Fruit fly (Drosophila melanogaster) whole organism, embryonic: Measurements from ENCODE around the gene SdhC.

Experiments used
- ATbp ChIP-seq: fragments of 200-800 bp; sonication (Bioruptor generic); optimal IDR thresholded peaks from 2 replicates; lab custom pipeline; 2017; ENCODE audit warnings: missing biosample characterization, mild to moderate bottlenecking, missing genetic modification characterization, missing genetic modification reagents
- C15 ChIP-seq: fragments of 200-800 bp; sonication (Bioruptor generic); IDR thresholded peaks from 3 replicates; pipeline ENCODE4 v1.3.6; 2022; ENCODE audit warnings: missing biosample characterization, missing genetic modification characterization
- CG11398 ChIP-seq: fragments of 200-800 bp; sonication (Bioruptor generic); optimal IDR thresholded peaks from 2 replicates; lab custom pipeline; 2016; ENCODE audit warnings: missing biosample characterization, missing genetic modification characterization
- CG12104 ChIP-seq: fragments of 200-800 bp; sonication (Bioruptor generic); optimal IDR thresholded peaks from 3 replicates; lab custom pipeline; 2016; ENCODE audit warnings: missing biosample characterization, missing genetic modification characterization
- CG15011 ChIP-seq: fragments of 200-800 bp; sonication (Bioruptor generic); optimal IDR thresholded peaks from 3 replicates; lab custom pipeline; 2018; ENCODE audit warnings: missing biosample characterization, mild to moderate bottlenecking, missing genetic modification characterization
- CG15601 ChIP-seq: fragments of 200-800 bp; sonication (Bioruptor generic); optimal IDR thresholded peaks from 3 replicates; lab custom pipeline; 2019; ENCODE audit warnings: missing biosample characterization, mild to moderate bottlenecking, missing genetic modification characterization, moderate library complexity
- CG1603 ChIP-seq: fragments of 200-800 bp; sonication (Bioruptor generic); optimal IDR thresholded peaks from 2 replicates; lab custom pipeline; 2019; ENCODE audit warnings: missing biosample characterization, mild to moderate bottlenecking, missing genetic modification characterization, moderate library complexity
- CG16813 ChIP-seq: fragments of 200-800 bp; sonication (Bioruptor generic); IDR thresholded peaks from 3 replicates; pipeline ENCODE4 v1.3.6; 2022; ENCODE audit warnings: missing biosample characterization, missing genetic modification characterization; ENCODE audit not compliant: partially characterized antibody
- CG17802 ChIP-seq: fragments of 200-800 bp; sonication (Bioruptor generic); optimal IDR thresholded peaks from 2 replicates; lab custom pipeline; 2018; ENCODE audit warnings: missing biosample characterization, mild to moderate bottlenecking, missing genetic modification characterization, moderate library complexity
- CG3163 ChIP-seq: fragments of 200-800 bp; sonication (Bioruptor generic); optimal IDR thresholded peaks from 3 replicates; lab custom pipeline; 2016; ENCODE audit warnings: missing biosample characterization, missing genetic modification characterization
- CG7271 ChIP-seq: fragments of 200-800 bp; sonication (Bioruptor generic); optimal IDR thresholded peaks from 2 replicates; lab custom pipeline; 2018; ENCODE audit warnings: missing biosample characterization, mild to moderate bottlenecking, missing genetic modification characterization, moderate library complexity
- CG9797 ChIP-seq: fragments of 200-800 bp; sonication (Bioruptor generic); optimal IDR thresholded peaks from 3 replicates; lab custom pipeline; 2018; ENCODE audit warnings: missing biosample characterization, mild to moderate bottlenecking, missing genetic modification characterization
- Dek ChIP-seq: fragments of 200-800 bp; sonication (Bioruptor generic); optimal IDR thresholded peaks from 3 replicates; lab custom pipeline; 2019; ENCODE audit warnings: missing biosample characterization, mild to moderate bottlenecking, missing genetic modification characterization, moderate library complexity
- Dp ChIP-seq: fragments of 200-800 bp; sonication (Bioruptor generic); optimal IDR thresholded peaks from 2 replicates; lab custom pipeline; 2018; ENCODE audit warnings: missing biosample characterization, mild to moderate bottlenecking, missing genetic modification characterization, moderate library complexity
- E2f2 ChIP-seq: fragments of 200-800 bp; sonication (Bioruptor generic); IDR thresholded peaks from 2 replicates; pipeline ENCODE4 v1.3.6; 2022; ENCODE audit warnings: missing biosample characterization, missing genetic modification characterization
- Hand ChIP-seq: fragments of 200-800 bp; sonication (Bioruptor generic); optimal IDR thresholded peaks from 2 replicates; lab custom pipeline; 2017; ENCODE audit warnings: mild to moderate bottlenecking, missing biosample characterization, missing genetic modification reagents, missing genetic modification characterization
- HmgD ChIP-seq: fragments of 200-800 bp; sonication (Bioruptor generic); optimal IDR thresholded peaks from 3 replicates; lab custom pipeline; 2016; ENCODE audit warnings: missing biosample characterization, missing genetic modification characterization
- Lpt ChIP-seq: fragments of >200 bp; optimal IDR thresholded peaks from 2 replicates; lab custom pipeline; 2018; ENCODE audit warnings: missing biosample characterization, missing genetic modification characterization
- MESR4 ChIP-seq: fragments of 200-800 bp; sonication (Bioruptor generic); optimal IDR thresholded peaks from 2 replicates; lab custom pipeline; 2018; ENCODE audit warnings: missing biosample characterization, mild to moderate bottlenecking, missing genetic modification characterization, moderate library complexity
- Nf-YC ChIP-seq: fragments of 200-800 bp; optimal IDR thresholded peaks from 3 replicates; lab custom pipeline; 2019; ENCODE audit warnings: missing biosample characterization, mild to moderate bottlenecking, missing genetic modification characterization, moderate library complexity
- NfI ChIP-seq: fragments of 200-800 bp; sonication (Bioruptor generic); optimal IDR thresholded peaks from 3 replicates; lab custom pipeline; 2018; ENCODE audit warnings: missing biosample characterization, mild to moderate bottlenecking, missing genetic modification characterization, moderate library complexity
- Oaz ChIP-seq: fragments of 200-800 bp; sonication (Bioruptor generic); IDR thresholded peaks from 2 replicates; pipeline ENCODE4 v1.3.6; 2022; ENCODE audit warnings: missing biosample characterization, missing genetic modification characterization
- Taf1 ChIP-seq: fragments of 200-800 bp; sonication (Bioruptor generic); IDR thresholded peaks from 2 replicates; pipeline ENCODE4 v1.3.6; 2022; ENCODE audit warnings: missing biosample characterization, missing genetic modification characterization
- ash1 ChIP-seq: fragments of 200-800 bp; sonication (Bioruptor generic); optimal IDR thresholded peaks from 2 replicates; lab custom pipeline; 2018; ENCODE audit warnings: missing biosample characterization, mild to moderate bottlenecking, missing genetic modification characterization
- bbx ChIP-seq: fragments of 200-800 bp; sonication (Bioruptor generic); IDR thresholded peaks from 2 replicates; pipeline ENCODE4 v1.3.6; 2022; ENCODE audit warnings: missing biosample characterization, missing genetic modification characterization; ENCODE audit not compliant: partially characterized antibody
- bcd ChIP-seq: fragments of 200-800 bp; sonication (Bioruptor generic); optimal IDR thresholded peaks from 2 replicates; lab custom pipeline; 2017; ENCODE audit warnings: missing biosample characterization, mild to moderate bottlenecking, missing genetic modification characterization
- br ChIP-seq: fragments of >200 bp; optimal IDR thresholded peaks from 2 replicates; lab custom pipeline; 2017
- cad ChIP-seq: fragments of >200 bp; optimal IDR thresholded peaks from 2 replicates; lab custom pipeline; 2017; ENCODE audit warnings: missing biosample characterization, missing genetic modification characterization
- cato ChIP-seq: fragments of 200-800 bp; sonication (Bioruptor generic); optimal IDR thresholded peaks from 2 replicates; lab custom pipeline; 2016; ENCODE audit warnings: missing biosample characterization, missing genetic modification characterization, borderline replicate concordance
- chif ChIP-seq, 2 experiments: fragments of 200-800 bp; sonication (Bioruptor generic); optimal IDR thresholded peaks; 3 replicates each; lab custom pipeline; 2016; ENCODE audit warnings: missing biosample characterization in 2 of 2, missing genetic modification characterization in 2 of 2
- dpn ChIP-seq, 2 experiments: fragments of 200-800 bp; sonication (Bioruptor generic); optimal IDR thresholded peaks; 3 replicates each; lab custom pipeline; 2016; ENCODE audit warnings: missing biosample characterization in 2 of 2, missing genetic modification characterization in 2 of 2
- grau ChIP-seq: fragments of 200-800 bp; optimal IDR thresholded peaks from 3 replicates; lab custom pipeline; 2019; ENCODE audit warnings: missing biosample characterization, mild to moderate bottlenecking, missing genetic modification characterization, moderate library complexity
- hth ChIP-seq: fragments of >200 bp; optimal IDR thresholded peaks from 2 replicates; lab custom pipeline; 2017; ENCODE audit warnings: inconsistent platforms
- kay ChIP-seq: fragments of 200-800 bp; sonication (Bioruptor generic); optimal IDR thresholded peaks from 2 replicates; lab custom pipeline; 2016; ENCODE audit warnings: missing biosample characterization, missing genetic modification characterization
- klu ChIP-seq: fragments of 200-800 bp; sonication (Bioruptor generic); IDR thresholded peaks from 2 replicates; pipeline ENCODE4 v1.3.6; 2022; ENCODE audit warnings: missing biosample characterization, missing genetic modification characterization
- lab ChIP-seq: fragments of 200-800 bp; sonication (Bioruptor generic); optimal IDR thresholded peaks from 3 replicates; lab custom pipeline; 2017; ENCODE audit warnings: missing biosample characterization, missing genetic modification characterization, mild to moderate bottlenecking, moderate library complexity, missing genetic modification reagents
- lilli ChIP-seq: fragments of 200-800 bp; sonication (Bioruptor generic); optimal IDR thresholded peaks from 3 replicates; lab custom pipeline; 2016; ENCODE audit warnings: missing biosample characterization, missing genetic modification characterization
- lmd ChIP-seq: fragments of 200-800 bp; sonication (Bioruptor generic); IDR thresholded peaks from 2 replicates; pipeline ENCODE4 v1.3.6; 2022; ENCODE audit warnings: missing biosample characterization, missing genetic modification characterization
- phol ChIP-seq: fragments of 200-800 bp; sonication (Bioruptor generic); optimal IDR thresholded peaks from 3 replicates; lab custom pipeline; 2018; ENCODE audit warnings: missing biosample characterization, mild to moderate bottlenecking, missing genetic modification characterization, moderate library complexity
- pnt ChIP-seq: fragments of 200-800 bp; sonication (Bioruptor generic); optimal IDR thresholded peaks from 3 replicates; lab custom pipeline; 2016; ENCODE audit warnings: missing biosample characterization, missing genetic modification characterization
- pros ChIP-seq: fragments of 200-800 bp; sonication (Bioruptor generic); optimal IDR thresholded peaks from 3 replicates; lab custom pipeline; 2019; ENCODE audit warnings: missing biosample characterization, mild to moderate bottlenecking, missing genetic modification characterization, moderate library complexity
- pum ChIP-seq: fragments of 200-800 bp; sonication (Bioruptor generic); optimal IDR thresholded peaks from 2 replicates; lab custom pipeline; 2016; ENCODE audit warnings: missing biosample characterization, missing genetic modification characterization
- pzg ChIP-seq: fragments of 200-800 bp; sonication (Bioruptor generic); optimal IDR thresholded peaks from 3 replicates; lab custom pipeline; 2018; ENCODE audit warnings: missing biosample characterization, mild to moderate bottlenecking, missing genetic modification characterization, moderate library complexity
- sc ChIP-seq, 3 experiments: fragments of >200 bp in 2 of 3; fragments of 200-800 bp in 1 of 3; sonication (Bioruptor generic) in 1 of 3; optimal IDR thresholded peaks; 2 replicates in 2 of 3; 3 replicates in 1 of 3; lab custom pipeline; 2017; ENCODE audit warnings: mild to moderate bottlenecking in 1 of 3, missing biosample characterization in 1 of 3, missing genetic modification characterization in 1 of 3, missing genetic modification reagents in 1 of 3
- schlank ChIP-seq: fragments of 200-800 bp; sonication (Bioruptor generic); optimal IDR thresholded peaks from 2 replicates; lab custom pipeline; 2018; ENCODE audit warnings: missing biosample characterization, mild to moderate bottlenecking, missing genetic modification characterization
- sd ChIP-seq: fragments of 200-800 bp; sonication (Bioruptor generic); optimal IDR thresholded peaks from 3 replicates; lab custom pipeline; 2018; ENCODE audit warnings: missing biosample characterization, mild to moderate bottlenecking, missing genetic modification characterization, moderate library complexity
- stc ChIP-seq: fragments of 200-800 bp; sonication (Bioruptor generic); IDR thresholded peaks from 2 replicates; pipeline ENCODE4 v1.3.6; 2022; ENCODE audit warnings: missing biosample characterization, missing genetic modification characterization
- tll ChIP-seq, 2 experiments: fragments of 200-800 bp in 1 of 2; fragments of >200 bp in 1 of 2; sonication (Bioruptor generic) in 1 of 2; optimal IDR thresholded peaks; 2 replicates each; lab custom pipeline; 2017 to 2019; ENCODE audit warnings: missing biosample characterization in 2 of 2, missing genetic modification characterization in 2 of 2, mild to moderate bottlenecking in 1 of 2, moderate library complexity in 1 of 2
- wdn ChIP-seq: fragments of 200-800 bp; sonication (Bioruptor generic); IDR thresholded peaks from 2 replicates; pipeline ENCODE4 v1.3.6; 2022; ENCODE audit warnings: missing biosample characterization, missing genetic modification characterization

The SdhC gene

dm6 chr3R:11200885-11201421, 8.7 kb downstream of the SdhC start (continued):
- no peak for TF ChIP-seq HmgD (GFP tag; lab: Kevin White, UChicago)
- TF ChIP-seq wdn = 0 out of 2 replicates have a peak, but pooled peaks have one; percentile 14
- no peak for TF ChIP-seq Taf1 (GFP tag; lab: Robert Waterston, UW)
- 0 out of 2 replicates have a peak, but pooled peaks have one; percentile 23 for TF ChIP-seq stc
- TF ChIP-seq dpn (GFP tag; optimal IDR thresholded peaks at IDR 0.05; lab: Kevin White, UChicago) = peak in 1 of 2 experiments; percentile 65
- peak; percentile 60 for TF ChIP-seq Hand
- TF ChIP-seq klu (GFP tag; lab: Robert Waterston, UW) = no peak
- TF ChIP-seq schlank = peak; percentile 4
- TF ChIP-seq hth (lab: Kevin White, UChicago) = no peak
- no peak for TF ChIP-seq C15
- TF ChIP-seq bcd (GFP tag; lab: Kevin White, UChicago) = peak; percentile 58
- TF ChIP-seq CG12104 (GFP tag; lab: Kevin White, UChicago) = peak; percentile 51
- TF ChIP-seq CG17802 = no peak
- peak; percentile 49; the same call in 1 of the 2 replicates for TF ChIP-seq lmd (GFP tag; lab: Robert Waterston, UW)
- peak; percentile 69 for TF ChIP-seq sd (tag; lab: Kevin White, UChicago)
- TF ChIP-seq ATbp (GFP tag; lab: Kevin White, UChicago) = no peak
- no peak for TF ChIP-seq cad (GFP tag; lab: Kevin White, UChicago)
- no peak for TF ChIP-seq MESR4 (GFP tag; lab: Kevin White, UChicago)
- TF ChIP-seq Lpt (GFP tag; lab: Kevin White, UChicago) = no peak
- TF ChIP-seq pnt (GFP tag; lab: Kevin White, UChicago) = no peak
- peak; percentile 60 for TF ChIP-seq NfI (GFP tag; lab: Kevin White, UChicago)
- peak; percentile 79 for TF ChIP-seq grau
- TF ChIP-seq kay (GFP tag; lab: Kevin White, UChicago) = peak; percentile 53
- TF ChIP-seq CG15601 (tag; lab: Kevin White, UChicago) = no peak
- peak; percentile 19; the same call in 1 of the 2 replicates for TF ChIP-seq E2f2
- no peak for TF ChIP-seq Oaz (GFP tag; lab: Robert Waterston, UW)
- TF ChIP-seq CG9797 (GFP tag; lab: Kevin White, UChicago) = no peak
- TF ChIP-seq CG11398 = no peak
- TF ChIP-seq bbx (GFP tag; lab: Robert Waterston, UW) = no peak
- TF ChIP-seq Dp (GFP tag; lab: Kevin White, UChicago) = no peak
- TF ChIP-seq cato (GFP tag; lab: Kevin White, UChicago) = no peak
- TF ChIP-seq CG1603 = peak; percentile 32
- no peak for TF ChIP-seq br (lab: Kevin White, UChicago)
- no peak for TF ChIP-seq CG3163 (GFP tag; lab: Kevin White, UChicago)
- TF ChIP-seq Dek = peak; percentile 75
- TF ChIP-seq pum (GFP tag; lab: Kevin White, UChicago) = no peak
- TF ChIP-seq Nf-YC (tag; lab: Kevin White, UChicago) = no peak
- TF ChIP-seq sc (optimal IDR thresholded peaks at IDR 0.05; lab: Kevin White, UChicago) = no peak
- peak; percentile 18 for TF ChIP-seq sc (GFP tag; optimal IDR thresholded peaks at IDR 0.05; lab: Kevin White, UChicago)
- no peak for TF ChIP-seq CG7271
- TF ChIP-seq tll (GFP tag; optimal IDR thresholded peaks at IDR 0.05; lab: Kevin White, UChicago) = no peak
- no peak for TF ChIP-seq pzg (GFP tag; lab: Kevin White, UChicago)
- peak; percentile 81 for TF ChIP-seq lab (GFP tag; lab: Kevin White, UChicago)
- peak; percentile 7 for TF ChIP-seq CG15011 (GFP tag; lab: Kevin White, UChicago)
- TF ChIP-seq pros = no peak
- TF ChIP-seq phol = peak; percentile 53
- TF ChIP-seq ash1 = no peak
- TF ChIP-seq CG16813 (GFP tag; lab: Robert Waterston, UW) = no peak
- peak; percentile 51 for TF ChIP-seq lilli
- TF ChIP-seq chif (GFP tag; optimal IDR thresholded peaks at IDR 0.05; lab: Kevin White, UChicago) = no peak
